Worm (Caenorhabditis elegans) whole organism, L4 larva: Measurements from ENCODE around the gene apl-1.

ENCODE experiments used
- ZK546.5 ChIP-seq, 2 experiments: sonication (generic microtip); optimal IDR thresholded peaks; 2 replicates each; lab custom pipeline; 2017; ENCODE audit warnings: missing biosample characterization in 2 of 2, missing genetic modification characterization in 2 of 2
- ceh-28 ChIP-seq: fragments of 150-350 bp; optimal IDR thresholded peaks from 2 replicates; lab custom pipeline; 2014; ENCODE audit warnings: missing biosample characterization, missing genetic modification reagents, missing genetic modification characterization
- ceh-82 ChIP-seq: sonication (generic microtip); optimal IDR thresholded peaks from 2 replicates; lab custom pipeline; 2017; ENCODE audit warnings: missing biosample characterization, missing genetic modification characterization
- gei-8 ChIP-seq: fragments of 200-800 bp; sonication (Bioruptor generic); optimal IDR thresholded peaks from 2 replicates; lab custom pipeline; 2018; ENCODE audit warnings: mild to moderate bottlenecking, missing genetic modification characterization, missing compliant biosample characterization
- hlh-30 ChIP-seq: sonication (generic microtip); optimal IDR thresholded peaks from 2 replicates; lab custom pipeline; 2017; ENCODE audit warnings: antibody characterized with exemption, mild to moderate bottlenecking, missing genetic modification characterization, missing compliant biosample characterization; ENCODE audit not compliant: insufficient read depth
- snpc-4 ChIP-seq: fragments of 150-350 bp; optimal IDR thresholded peaks from 2 replicates; lab custom pipeline; 2014; ENCODE audit warnings: missing biosample characterization, missing genetic modification characterization

DNA sequence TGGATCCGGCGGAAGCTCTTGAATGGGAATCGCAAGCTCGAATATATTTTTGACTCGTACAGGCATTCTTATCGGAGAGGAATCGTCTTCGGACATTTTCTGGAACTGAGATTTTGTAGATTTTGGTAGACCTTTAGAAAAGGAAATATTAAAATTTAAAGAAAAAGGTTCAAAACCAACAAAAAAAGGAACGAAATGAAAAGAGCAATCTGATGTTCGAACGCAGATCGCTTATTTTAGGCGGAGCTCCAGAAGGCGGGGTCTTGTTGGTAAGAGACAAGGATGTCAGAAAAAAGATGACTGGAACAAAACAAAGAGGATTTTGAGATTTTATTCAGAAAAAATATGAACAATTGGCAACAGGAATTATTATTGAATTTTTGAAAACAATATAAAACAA, 9.7 kb downstream of the apl-1 start, which contains the start of gene C42D8.9:
- TF ChIP-seq ZK546.5 (tag; optimal IDR thresholded peaks at IDR 0.05; lab: Kevin White, UChicago), result no peak
- TF ChIP-seq hlh-30 (tag; lab: Kevin White, UChicago), result no peak
- no peak for TF ChIP-seq ceh-28
- TF ChIP-seq snpc-4 (tag; lab: Kevin White, UChicago), result no peak
- no peak for TF ChIP-seq ceh-82
- TF ChIP-seq gei-8 (GFP tag; lab: Kevin White, UChicago), result no peak
